Fruit fly (Drosophila melanogaster) whole organism, prepupa: ENCODE results near the gene PNUTS.

Experiments used
- CG16779 ChIP-seq: fragments of 200-800 bp; sonication (Bioruptor generic); optimal IDR thresholded peaks from 3 replicates; lab custom pipeline; 2017; ENCODE audit warnings: missing biosample characterization, mild to moderate bottlenecking, missing genetic modification characterization
- CG4318 ChIP-seq: fragments of 200-800 bp; sonication (Bioruptor generic); optimal IDR thresholded peaks from 3 replicates; lab custom pipeline; 2017; ENCODE audit warnings: missing biosample characterization, mild to moderate bottlenecking, missing genetic modification characterization
- OdsH ChIP-seq: fragments of 200-800 bp; sonication (Bioruptor generic); optimal IDR thresholded peaks from 3 replicates; lab custom pipeline; 2016; ENCODE audit warnings: missing biosample characterization, missing genetic modification characterization
- Sox14 ChIP-seq: fragments of 200-800 bp; sonication (Bioruptor generic); optimal IDR thresholded peaks from 3 replicates; lab custom pipeline; 2016; ENCODE audit warnings: missing biosample characterization, missing genetic modification characterization
- fd59A ChIP-seq: fragments of 200-800 bp; sonication (Bioruptor generic); optimal IDR thresholded peaks from 2 replicates; lab custom pipeline; 2017; ENCODE audit warnings: missing biosample characterization, mild to moderate bottlenecking, missing genetic modification characterization, missing genetic modification reagents
- fd85E ChIP-seq: fragments of 200-800 bp; sonication (Bioruptor generic); optimal IDR thresholded peaks from 3 replicates; lab custom pipeline; 2016; ENCODE audit warnings: missing biosample characterization, missing genetic modification characterization

DNA sequence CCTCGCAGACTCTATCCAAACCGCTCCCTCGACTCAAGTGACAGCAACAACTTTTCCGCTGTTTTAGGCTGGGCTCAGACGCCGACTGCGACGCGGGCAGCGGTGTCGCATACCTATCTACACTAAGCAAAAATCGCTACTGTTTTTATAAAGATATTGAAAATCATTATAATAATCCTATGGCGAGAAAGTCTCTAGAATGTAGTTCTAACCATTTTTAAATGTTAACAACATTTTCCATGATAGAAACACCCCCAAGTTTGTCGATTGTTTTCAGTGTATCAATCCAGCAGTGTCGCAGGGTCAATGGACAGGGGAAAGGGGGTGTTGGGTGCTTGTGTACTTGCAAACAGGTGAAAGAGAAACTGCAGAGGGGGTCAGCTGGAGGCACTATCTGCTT lies 4.4 kb upstream of the PNUTS start:
- peak; percentile 90 for TF ChIP-seq fd85E (GFP tag; lab: Kevin White, UChicago)
- peak; percentile 97 for TF ChIP-seq Sox14
- TF ChIP-seq fd59A (GFP tag; lab: Kevin White, UChicago) = peak; percentile 92
- TF ChIP-seq OdsH (GFP tag; lab: Kevin White, UChicago) = peak; percentile 97
- peak; percentile 95 for TF ChIP-seq CG4318 (GFP tag; lab: Kevin White, UChicago)
- peak; percentile 93 for TF ChIP-seq CG16779 (tag; lab: Kevin White, UChicago)
